Worm (Caenorhabditis elegans) whole organism, late embryonic: ENCODE data around the gene C50F4.8.

Experiments
- C08G9.2 ChIP-seq: sonication (generic microtip); optimal IDR thresholded peaks from 2 replicates; lab custom pipeline; 2016; ENCODE audit warnings: mild to moderate bottlenecking, missing genetic modification characterization, moderate library complexity, missing compliant biosample characterization
- F13H6.1 ChIP-seq: sonication (generic microtip); optimal IDR thresholded peaks from 2 replicates; lab custom pipeline; 2016; ENCODE audit warnings: missing genetic modification characterization, missing compliant biosample characterization
- K02D7.2 ChIP-seq: sonication (generic microtip); optimal IDR thresholded peaks from 2 replicates; lab custom pipeline; 2017; ENCODE audit warnings: mild to moderate bottlenecking, missing genetic modification characterization, missing compliant biosample characterization
- K09A11.1 ChIP-seq: sonication (generic microtip); optimal IDR thresholded peaks from 2 replicates; lab custom pipeline; 2017; ENCODE audit warnings: antibody characterized with exemption, mild to moderate bottlenecking, missing genetic modification characterization, missing compliant biosample characterization; ENCODE audit not compliant: insufficient read depth
- Y22D7AL.16 ChIP-seq: sonication (generic microtip); optimal IDR thresholded peaks from 2 replicates; lab custom pipeline; 2016; ENCODE audit warnings: missing genetic modification characterization, missing compliant biosample characterization
- ceh-14 ChIP-seq: sonication (generic microtip); optimal IDR thresholded peaks from 2 replicates; lab custom pipeline; 2016; ENCODE audit warnings: missing genotype, missing genetic modification characterization, missing compliant biosample characterization
- ceh-19 ChIP-seq: fragments of 200-800 bp; sonication (Bioruptor generic); optimal IDR thresholded peaks from 2 replicates; lab custom pipeline; 2018; ENCODE audit warnings: mild to moderate bottlenecking, missing genetic modification characterization, missing compliant biosample characterization
- ceh-2 ChIP-seq: sonication (generic microtip); optimal IDR thresholded peaks from 2 replicates; lab custom pipeline; 2016; ENCODE audit warnings: missing genotype, missing genetic modification characterization, missing compliant biosample characterization
- ceh-22 ChIP-seq: sonication (generic microtip); optimal IDR thresholded peaks from 2 replicates; lab custom pipeline; 2017; ENCODE audit warnings: missing biosample characterization, missing genetic modification characterization
- ceh-24 ChIP-seq: sonication (generic microtip); optimal IDR thresholded peaks from 2 replicates; lab custom pipeline; 2016; ENCODE audit warnings: mild to moderate bottlenecking, missing genetic modification characterization, missing compliant biosample characterization
- ceh-34 ChIP-seq: sonication (generic microtip); optimal IDR thresholded peaks from 2 replicates; lab custom pipeline; 2016; ENCODE audit warnings: mild to moderate bottlenecking, missing genetic modification characterization, missing compliant biosample characterization
- ceh-48 ChIP-seq: sonication (generic microtip); optimal IDR thresholded peaks from 2 replicates; lab custom pipeline; 2016; ENCODE audit warnings: missing genetic modification characterization, inconsistent platforms, missing compliant biosample characterization
- ceh-9 ChIP-seq: sonication (generic microtip); optimal IDR thresholded peaks from 2 replicates; lab custom pipeline; 2016; ENCODE audit warnings: mild to moderate bottlenecking, missing genetic modification characterization, inconsistent platforms, missing compliant biosample characterization
- che-1 ChIP-seq: sonication (generic microtip); optimal IDR thresholded peaks from 2 replicates; lab custom pipeline; 2016; ENCODE audit warnings: mild to moderate bottlenecking, missing genetic modification characterization, missing compliant biosample characterization
- dve-1 ChIP-seq: sonication (generic microtip); optimal IDR thresholded peaks from 2 replicates; lab custom pipeline; 2017; ENCODE audit warnings: antibody characterized with exemption, mild to moderate bottlenecking, missing genetic modification characterization, missing compliant biosample characterization
- elt-4 ChIP-seq: sonication (generic microtip); optimal IDR thresholded peaks from 2 replicates; lab custom pipeline; 2016; ENCODE audit warnings: missing genetic modification characterization, missing compliant biosample characterization
- ets-4 ChIP-seq: sonication (generic microtip); optimal IDR thresholded peaks from 2 replicates; lab custom pipeline; 2016; ENCODE audit warnings: missing genetic modification characterization, missing compliant biosample characterization
- eyg-1 ChIP-seq: sonication (generic microtip); optimal IDR thresholded peaks from 2 replicates; lab custom pipeline; 2016; ENCODE audit warnings: missing genotype, missing genetic modification characterization, missing compliant biosample characterization
- fax-1 ChIP-seq: sonication (generic microtip); optimal IDR thresholded peaks from 2 replicates; lab custom pipeline; 2016; ENCODE audit warnings: missing genotype, missing genetic modification characterization, missing compliant biosample characterization
- gmeb-2 ChIP-seq: sonication (generic microtip); optimal IDR thresholded peaks from 2 replicates; lab custom pipeline; 2016; ENCODE audit warnings: missing genetic modification characterization, inconsistent platforms, missing compliant biosample characterization
- hlh-30 ChIP-seq: sonication (generic microtip); optimal IDR thresholded peaks from 2 replicates; lab custom pipeline; 2017; ENCODE audit warnings: antibody characterized with exemption, missing genetic modification characterization, missing compliant biosample characterization; ENCODE audit not compliant: insufficient read depth
- hlh-6 ChIP-seq: sonication (generic microtip); optimal IDR thresholded peaks from 2 replicates; lab custom pipeline; 2016; ENCODE audit warnings: missing genotype, missing genetic modification characterization, missing compliant biosample characterization
- hlh-8 ChIP-seq: sonication (generic microtip); optimal IDR thresholded peaks from 2 replicates; lab custom pipeline; 2016; ENCODE audit warnings: missing genotype, missing genetic modification characterization, missing compliant biosample characterization
- lim-6 ChIP-seq: sonication (generic microtip); optimal IDR thresholded peaks from 2 replicates; lab custom pipeline; 2016; ENCODE audit warnings: missing genetic modification characterization, missing compliant biosample characterization
- lin-11 ChIP-seq: fragments of 200-800 bp; sonication (Bioruptor generic); optimal IDR thresholded peaks from 2 replicates; lab custom pipeline; 2018; ENCODE audit warnings: mild to moderate bottlenecking, missing genetic modification characterization, missing compliant biosample characterization
- madf-2 ChIP-seq: sonication (generic microtip); optimal IDR thresholded peaks from 2 replicates; lab custom pipeline; 2017; ENCODE audit warnings: missing genetic modification characterization, missing compliant biosample characterization
- nhr-11 ChIP-seq: fragments of 150-350 bp; optimal IDR thresholded peaks from 2 replicates; lab custom pipeline; 2014; ENCODE audit warnings: missing biosample characterization, missing genetic modification characterization
- pag-3 ChIP-seq: sonication (generic microtip); optimal IDR thresholded peaks from 2 replicates; lab custom pipeline; 2016; ENCODE audit warnings: missing compliant biosample characterization, missing genetic modification characterization, borderline replicate concordance
- pha-2 ChIP-seq: sonication (generic microtip); optimal IDR thresholded peaks from 2 replicates; lab custom pipeline; 2017; ENCODE audit warnings: mild to moderate bottlenecking, missing genetic modification characterization, missing compliant biosample characterization
- pqm-1 ChIP-seq: sonication (generic microtip); optimal IDR thresholded peaks from 2 replicates; lab custom pipeline; 2016; ENCODE audit warnings: missing genetic modification characterization, missing compliant biosample characterization
- rnt-1 ChIP-seq: sonication (generic microtip); optimal IDR thresholded peaks from 2 replicates; lab custom pipeline; 2016; ENCODE audit warnings: missing genetic modification characterization, missing compliant biosample characterization
- sdc-2 ChIP-seq: sonication (generic microtip); optimal IDR thresholded peaks from 2 replicates; lab custom pipeline; 2016; ENCODE audit warnings: missing genotype, missing genetic modification characterization, missing compliant biosample characterization
- sox-2 ChIP-seq: fragments of 200-800 bp; sonication (Bioruptor generic); IDR thresholded peaks from 2 replicates; pipeline ENCODE4 v1.3.6; 2022; ENCODE audit warnings: missing genetic modification reagents, missing genetic modification characterization, missing compliant biosample characterization
- syd-9 ChIP-seq: sonication (generic microtip); optimal IDR thresholded peaks from 2 replicates; lab custom pipeline; 2016; ENCODE audit warnings: mild to moderate bottlenecking, missing genetic modification characterization, moderate library complexity, missing compliant biosample characterization
- ttx-3 ChIP-seq: sonication (generic microtip); optimal IDR thresholded peaks from 2 replicates; lab custom pipeline; 2016; ENCODE audit warnings: missing genetic modification reagents, missing genetic modification characterization, missing compliant biosample characterization
- unc-42 ChIP-seq: sonication (generic microtip); optimal IDR thresholded peaks from 2 replicates; lab custom pipeline; 2016; ENCODE audit warnings: missing genotype, missing genetic modification characterization, missing compliant biosample characterization
- unc-55 ChIP-seq: sonication (generic microtip); optimal IDR thresholded peaks from 2 replicates; lab custom pipeline; 2017; ENCODE audit warnings: missing biosample characterization, missing genetic modification reagents, missing genetic modification characterization

Gene C50F4.8

ce11 chrV:9485508-9485907, 33.2 kb downstream of the C50F4.8 start:
- TF ChIP-seq sdc-2 (tag; lab: Kevin White, UChicago) (no peak), madf-2 (no peak), ceh-19 (GFP tag; lab: Kevin White, UChicago) (no peak), elt-4 (no peak), hlh-8 (no peak), ttx-3 (tag; lab: Kevin White, UChicago) (no peak), ceh-14 (tag; lab: Kevin White, UChicago) (no peak), hlh-30 (tag; lab: Kevin White, UChicago) (no peak), pha-2 (no peak), pag-3 (tag; lab: Kevin White, UChicago) (no peak), sox-2 (GFP tag; lab: Robert Waterston, UW) (no peak), ceh-24 (tag; lab: Kevin White, UChicago) (no peak), F13H6.1 (tag; lab: Kevin White, UChicago) (no peak), K02D7.2 (no peak), rnt-1 (tag; lab: Kevin White, UChicago) (no peak), ets-4 (tag; lab: Kevin White, UChicago) (no peak)

- TF ChIP-seq ceh-14 (tag; lab: Kevin White, UChicago) (no peak), fax-1 (tag; lab: Kevin White, UChicago) (no peak), gmeb-2 (tag; lab: Kevin White, UChicago) (no peak), unc-42 (tag; lab: Kevin White, UChicago) (peak; percentile 75), hlh-8 (no peak), ceh-2 (tag; lab: Kevin White, UChicago) (no peak), ceh-19 (GFP tag; lab: Kevin White, UChicago) (no peak), unc-55 (GFP tag; lab: Kevin White, UChicago) (no peak), sox-2 (GFP tag; lab: Robert Waterston, UW) (no peak)
Observed at ce11 chrV:9483738-9484256, 34.9 kb downstream of the C50F4.8 start, which contains the start of gene K06A4.2. TSS of gene K06A4.2 (plus strand) at chrV:9484206.

- TF ChIP-seq nhr-11, result no peak
- no peak for TF ChIP-seq rnt-1 (tag; lab: Kevin White, UChicago)
Observed at ce11 chrV:9480566-9480965, 38.1 kb downstream of the C50F4.8 start, which contains the start of gene K06A4.6. TSS of gene K06A4.6 (minus strand) at chrV:9480666.

ce11 chrV:9477863-9478262, 40.8 kb downstream of the C50F4.8 start, which contains the start of gene nas-3:
TSS of gene nas-3 (plus strand) at chrV:9478163.
- no peak for TF ChIP-seq ceh-34
- no peak for TF ChIP-seq hlh-8
- TF ChIP-seq ceh-14 (tag; lab: Kevin White, UChicago), result no peak
- TF ChIP-seq dve-1, result no peak
- no peak for TF ChIP-seq unc-55 (GFP tag; lab: Kevin White, UChicago)
- TF ChIP-seq ceh-24 (tag; lab: Kevin White, UChicago), result no peak

ce11 chrV:9473924-9474323, 44.7 kb downstream of the C50F4.8 start:
- TF ChIP-seq hlh-6 (tag; lab: Kevin White, UChicago) (no peak), elt-4 (no peak), hlh-30 (tag; lab: Kevin White, UChicago) (no peak), C08G9.2 (tag; lab: Kevin White, UChicago) (no peak), syd-9 (no peak), Y22D7AL.16 (no peak), ceh-22 (no peak), K09A11.1 (tag; lab: Kevin White, UChicago) (no peak), sdc-2 (tag; lab: Kevin White, UChicago) (no peak), pqm-1 (no peak)

ce11 chrV:9471675-9472074, 47.0 kb downstream of the C50F4.8 start, which contains the start of gene flp-6:
TSS of gene flp-6 (plus strand) at chrV:9471975.
- TF ChIP-seq lim-6 (tag; lab: Kevin White, UChicago), result no peak
- TF ChIP-seq che-1 (tag; lab: Kevin White, UChicago), result no peak
- no peak for TF ChIP-seq hlh-8
- TF ChIP-seq ceh-19 (GFP tag; lab: Kevin White, UChicago), result no peak
- no peak for TF ChIP-seq eyg-1
- no peak for TF ChIP-seq ceh-48 (tag; lab: Kevin White, UChicago)
- TF ChIP-seq fax-1 (tag; lab: Kevin White, UChicago), result no peak
- TF ChIP-seq ceh-24 (tag; lab: Kevin White, UChicago), result no peak
- TF ChIP-seq F13H6.1 (tag; lab: Kevin White, UChicago), result no peak
- TF ChIP-seq elt-4, result no peak
- TF ChIP-seq ceh-9, result no peak
- TF ChIP-seq lin-11 (tag; lab: Kevin White, UChicago), result no peak
- TF ChIP-seq pqm-1, result no peak
